Worm (Caenorhabditis elegans): Measurements from ENCODE around the gene K01G5.10.

The K01G5.10 gene

DNA sequence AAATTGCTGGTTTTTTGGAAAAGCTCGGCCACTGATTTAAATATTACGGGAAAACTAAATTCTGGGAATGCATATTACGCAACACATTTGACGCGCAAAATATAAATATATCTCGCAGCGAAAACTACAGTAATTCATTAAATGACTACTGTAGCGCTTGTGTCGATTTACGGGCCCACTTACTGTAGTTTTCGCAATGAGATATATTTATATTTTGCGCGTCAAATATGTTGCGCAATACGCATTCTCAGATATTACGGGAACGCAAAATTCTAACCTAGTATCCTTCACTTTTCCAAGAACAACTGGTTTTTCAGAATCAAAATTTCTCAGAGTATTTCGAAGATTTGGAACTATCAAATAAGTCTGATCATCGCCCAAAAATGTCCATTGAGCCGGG, 48.6 kb downstream of the K01G5.10 start:
- TF ChIP-seq nhr-232 (tag; optimal IDR thresholded peaks at IDR 0.05) (no peak), C38D4.7 (GFP tag; optimal IDR thresholded peaks at IDR 0.05) (no peak), hlh-6 (tag; optimal IDR thresholded peaks at IDR 0.05) (no peak), pha-4 (tag; optimal IDR thresholded peaks at IDR 0.05) (no peak), ceh-30 (tag; optimal IDR thresholded peaks at IDR 0.05) (no peak)

DNA sequence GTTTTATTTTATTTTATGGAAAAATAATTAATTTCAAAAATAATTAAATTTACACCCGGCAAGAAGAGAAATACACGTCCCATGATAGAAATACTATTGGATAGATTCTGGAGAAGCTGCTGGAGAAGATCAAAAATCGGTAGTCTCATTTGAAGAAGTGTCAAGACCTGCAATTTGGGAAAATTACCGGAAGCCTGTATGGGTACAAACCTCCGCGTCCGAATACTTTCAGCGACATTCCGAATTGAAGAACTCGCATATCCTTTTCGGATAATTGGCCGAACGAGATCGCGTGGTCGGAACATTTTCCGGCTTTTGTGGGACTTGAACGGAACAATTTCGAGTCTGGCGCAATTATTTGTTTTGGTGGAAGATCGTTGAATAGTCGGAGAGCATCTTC, 49.8 kb downstream of the K01G5.10 start:
- no peak for TF ChIP-seq lim-6 (tag; optimal IDR thresholded peaks at IDR 0.05)
- TF ChIP-seq sdc-2 (tag; optimal IDR thresholded peaks at IDR 0.05), result no peak
- no peak for TF ChIP-seq K09A11.1 (tag; optimal IDR thresholded peaks at IDR 0.05; ENCODE audit: insufficient read depth)
- TF ChIP-seq K02D7.2 (tag; optimal IDR thresholded peaks at IDR 0.05), result no peak
- no peak for TF ChIP-seq pros-1 (tag; optimal IDR thresholded peaks at IDR 0.05)
- no peak for TF ChIP-seq pax-1 (tag; optimal IDR thresholded peaks at IDR 0.05)
- TF ChIP-seq nfya-1 (tag; optimal IDR thresholded peaks at IDR 0.05), result no peak
- no peak for TF ChIP-seq nhr-11 (tag; optimal IDR thresholded peaks at IDR 0.05)
- TF ChIP-seq dmd-4 (tag; optimal IDR thresholded peaks at IDR 0.05; ENCODE audit: borderline replicate concordance), result no peak
- TF ChIP-seq F13H6.1 (tag; optimal IDR thresholded peaks at IDR 0.05), result no peak
- TF ChIP-seq ttx-3 (tag; optimal IDR thresholded peaks at IDR 0.05), result no peak
- TF ChIP-seq Y22D7AL.16 (tag; optimal IDR thresholded peaks at IDR 0.05), result no peak
- no peak for TF ChIP-seq dve-1 (tag; optimal IDR thresholded peaks at IDR 0.05)
- TF ChIP-seq hlh-30 (tag; optimal IDR thresholded peaks at IDR 0.05; ENCODE audit: insufficient read depth), result no peak
- no peak for TF ChIP-seq ets-4 (tag; optimal IDR thresholded peaks at IDR 0.05)
- TF ChIP-seq pat-9 (tag; optimal IDR thresholded peaks at IDR 0.05), result no peak
- no peak for TF ChIP-seq ceh-18 (tag; optimal IDR thresholded peaks at IDR 0.05)
- no peak for TF ChIP-seq mec-3 (tag; optimal IDR thresholded peaks at IDR 0.05; ENCODE audit: borderline replicate concordance)
